Worm (Caenorhabditis elegans) whole organism, late embryonic: Measurements from ENCODE around the gene lbp-9.

Experiments used
- C08G9.2 ChIP-seq: sonication (generic microtip); optimal IDR thresholded peaks from 2 replicates; lab custom pipeline; 2016; ENCODE audit warnings: mild to moderate bottlenecking, missing genetic modification characterization, moderate library complexity, missing compliant biosample characterization
- K09A11.1 ChIP-seq: sonication (generic microtip); optimal IDR thresholded peaks from 2 replicates; lab custom pipeline; 2017; ENCODE audit warnings: antibody characterized with exemption, mild to moderate bottlenecking, missing genetic modification characterization, missing compliant biosample characterization; ENCODE audit not compliant: insufficient read depth
- Y22D7AL.16 ChIP-seq: sonication (generic microtip); optimal IDR thresholded peaks from 2 replicates; lab custom pipeline; 2016; ENCODE audit warnings: missing genetic modification characterization, missing compliant biosample characterization
- ama-1 ChIP-seq: fragments of 150-350 bp; optimal IDR thresholded peaks from 2 replicates; lab custom pipeline; 2014
- ceh-14 ChIP-seq: sonication (generic microtip); optimal IDR thresholded peaks from 2 replicates; lab custom pipeline; 2016; ENCODE audit warnings: missing genotype, missing genetic modification characterization, missing compliant biosample characterization
- ceh-19 ChIP-seq: fragments of 200-800 bp; sonication (Bioruptor generic); optimal IDR thresholded peaks from 2 replicates; lab custom pipeline; 2018; ENCODE audit warnings: mild to moderate bottlenecking, missing genetic modification characterization, missing compliant biosample characterization
- ceh-2 ChIP-seq: sonication (generic microtip); optimal IDR thresholded peaks from 2 replicates; lab custom pipeline; 2016; ENCODE audit warnings: missing genotype, missing genetic modification characterization, missing compliant biosample characterization
- ceh-22 ChIP-seq: sonication (generic microtip); optimal IDR thresholded peaks from 2 replicates; lab custom pipeline; 2017; ENCODE audit warnings: missing biosample characterization, missing genetic modification characterization
- ceh-24 ChIP-seq: sonication (generic microtip); optimal IDR thresholded peaks from 2 replicates; lab custom pipeline; 2016; ENCODE audit warnings: mild to moderate bottlenecking, missing genetic modification characterization, missing compliant biosample characterization
- ceh-31 ChIP-seq: sonication (generic microtip); optimal IDR thresholded peaks from 2 replicates; lab custom pipeline; 2016; ENCODE audit warnings: missing genetic modification characterization, missing compliant biosample characterization
- ceh-48 ChIP-seq: sonication (generic microtip); optimal IDR thresholded peaks from 2 replicates; lab custom pipeline; 2016; ENCODE audit warnings: missing genetic modification characterization, inconsistent platforms, missing compliant biosample characterization
- ceh-9 ChIP-seq: sonication (generic microtip); optimal IDR thresholded peaks from 2 replicates; lab custom pipeline; 2016; ENCODE audit warnings: mild to moderate bottlenecking, missing genetic modification characterization, inconsistent platforms, missing compliant biosample characterization
- dmd-4 ChIP-seq: sonication (generic microtip); optimal IDR thresholded peaks from 2 replicates; lab custom pipeline; 2016; ENCODE audit warnings: borderline replicate concordance, missing genetic modification characterization, missing compliant biosample characterization
- dve-1 ChIP-seq: sonication (generic microtip); optimal IDR thresholded peaks from 2 replicates; lab custom pipeline; 2017; ENCODE audit warnings: antibody characterized with exemption, mild to moderate bottlenecking, missing genetic modification characterization, missing compliant biosample characterization
- eyg-1 ChIP-seq: sonication (generic microtip); optimal IDR thresholded peaks from 2 replicates; lab custom pipeline; 2016; ENCODE audit warnings: missing genotype, missing genetic modification characterization, missing compliant biosample characterization
- fax-1 ChIP-seq: sonication (generic microtip); optimal IDR thresholded peaks from 2 replicates; lab custom pipeline; 2016; ENCODE audit warnings: missing genotype, missing genetic modification characterization, missing compliant biosample characterization
- fkh-10 ChIP-seq: fragments of 150-350 bp; optimal IDR thresholded peaks from 2 replicates; lab custom pipeline; 2014; ENCODE audit warnings: missing biosample characterization, missing genetic modification reagents, missing genetic modification characterization
- gmeb-2 ChIP-seq: sonication (generic microtip); optimal IDR thresholded peaks from 2 replicates; lab custom pipeline; 2016; ENCODE audit warnings: missing genetic modification characterization, inconsistent platforms, missing compliant biosample characterization
- hlh-30 ChIP-seq: sonication (generic microtip); optimal IDR thresholded peaks from 2 replicates; lab custom pipeline; 2017; ENCODE audit warnings: antibody characterized with exemption, missing genetic modification characterization, missing compliant biosample characterization; ENCODE audit not compliant: insufficient read depth
- hlh-8 ChIP-seq: sonication (generic microtip); optimal IDR thresholded peaks from 2 replicates; lab custom pipeline; 2016; ENCODE audit warnings: missing genotype, missing genetic modification characterization, missing compliant biosample characterization
- lin-11 ChIP-seq: fragments of 200-800 bp; sonication (Bioruptor generic); optimal IDR thresholded peaks from 2 replicates; lab custom pipeline; 2018; ENCODE audit warnings: mild to moderate bottlenecking, missing genetic modification characterization, missing compliant biosample characterization
- mec-3 ChIP-seq: sonication (generic microtip); optimal IDR thresholded peaks from 2 replicates; lab custom pipeline; 2016; ENCODE audit warnings: borderline replicate concordance, missing genetic modification characterization, missing compliant biosample characterization
- odd-2 ChIP-seq: sonication (generic microtip); optimal IDR thresholded peaks from 2 replicates; lab custom pipeline; 2017; ENCODE audit warnings: antibody characterized with exemption, mild to moderate bottlenecking, missing genetic modification characterization, missing compliant biosample characterization
- pax-1 ChIP-seq: fragments of 150-350 bp; optimal IDR thresholded peaks from 2 replicates; lab custom pipeline; 2014; ENCODE audit warnings: missing biosample characterization, missing genetic modification characterization
- pha-2 ChIP-seq: sonication (generic microtip); optimal IDR thresholded peaks from 2 replicates; lab custom pipeline; 2017; ENCODE audit warnings: mild to moderate bottlenecking, missing genetic modification characterization, missing compliant biosample characterization
- pha-4 ChIP-seq: fragments of 150-350 bp; optimal IDR thresholded peaks from 2 replicates; lab custom pipeline; 2018; ENCODE audit warnings: missing biosample characterization, missing genetic modification reagents, missing genetic modification characterization
- pros-1 ChIP-seq: fragments of 150-350 bp; optimal IDR thresholded peaks from 2 replicates; lab custom pipeline; 2014; ENCODE audit warnings: missing biosample characterization, missing genetic modification reagents, missing genetic modification characterization
- ref-2 ChIP-seq: sonication (generic microtip); optimal IDR thresholded peaks from 2 replicates; lab custom pipeline; 2016; ENCODE audit warnings: missing genetic modification characterization, missing compliant biosample characterization
- tbx-2 ChIP-seq: sonication (generic microtip); optimal IDR thresholded peaks from 2 replicates; lab custom pipeline; 2016; ENCODE audit warnings: missing genetic modification characterization, missing compliant biosample characterization
- tbx-7 ChIP-seq: sonication (generic microtip); optimal IDR thresholded peaks from 2 replicates; lab custom pipeline; 2016; ENCODE audit warnings: missing genotype, missing genetic modification characterization, missing compliant biosample characterization
- unc-3 ChIP-seq, 2 experiments: fragments of 200-800 bp in 1 of 2; sonication (Bioruptor generic) in 1 of 2; sonication (generic microtip) in 1 of 2; conservative IDR thresholded peaks in 1 of 2; optimal IDR thresholded peaks in 1 of 2; 2 replicates each; pipeline versions ENCODE4 v1.3.6 to Lab custom; 2016 to 2022; ENCODE audit warnings: missing compliant biosample characterization in 2 of 2, missing genetic modification characterization in 2 of 2, missing genetic modification reagents in 1 of 2
- unc-42 ChIP-seq: sonication (generic microtip); optimal IDR thresholded peaks from 2 replicates; lab custom pipeline; 2016; ENCODE audit warnings: missing genotype, missing genetic modification characterization, missing compliant biosample characterization
- unc-86 ChIP-seq: sonication (generic microtip); optimal IDR thresholded peaks from 2 replicates; lab custom pipeline; 2016; ENCODE audit warnings: missing genetic modification characterization, missing compliant biosample characterization
- zip-5 ChIP-seq: sonication (generic microtip); optimal IDR thresholded peaks from 2 replicates; lab custom pipeline; 2016; ENCODE audit warnings: missing genetic modification characterization, missing compliant biosample characterization

Gene lbp-9

DNA sequence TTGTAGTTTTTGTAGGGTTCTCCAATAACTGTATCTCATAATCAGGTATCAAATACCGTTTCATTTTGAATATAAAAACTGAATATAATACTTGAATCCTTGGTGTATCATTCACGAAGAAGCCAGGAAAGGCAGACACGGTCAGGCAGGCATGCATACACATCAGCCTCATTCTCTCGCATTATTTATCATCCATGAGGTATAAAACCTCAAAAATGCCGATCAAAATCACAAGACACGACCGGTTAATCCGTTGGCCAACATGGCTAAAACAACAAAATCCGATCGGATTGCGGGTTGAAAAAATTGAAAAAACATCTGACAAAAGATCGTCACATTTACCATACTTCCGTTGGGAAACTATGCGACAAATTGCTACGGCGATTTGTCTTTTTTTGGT lies 45.9 kb upstream of the lbp-9 start, which contains the start of gene F59A7.5:
Gene F59A7.5, plus strand, starts transcription at position 301 of the 400 bp plus-strand sequence.
- no peak for TF ChIP-seq unc-42 (tag; lab: Kevin White, UChicago)
- no peak for TF ChIP-seq ceh-19 (GFP tag; lab: Kevin White, UChicago)
- TF ChIP-seq Y22D7AL.16 = no peak
- no peak for TF ChIP-seq gmeb-2
- TF ChIP-seq ceh-24 (tag; lab: Kevin White, UChicago) = no peak
- no peak for TF ChIP-seq eyg-1
- TF ChIP-seq unc-3 (GFP tag; conservative IDR thresholded peaks at IDR 0.05; lab: Robert Waterston, UW) = no peak
- no peak for TF ChIP-seq unc-3 (tag; optimal IDR thresholded peaks at IDR 0.05; lab: Kevin White, UChicago)
- no peak for TF ChIP-seq fkh-10
- TF ChIP-seq pha-4 = no peak
- TF ChIP-seq ceh-14 = no peak

DNA sequence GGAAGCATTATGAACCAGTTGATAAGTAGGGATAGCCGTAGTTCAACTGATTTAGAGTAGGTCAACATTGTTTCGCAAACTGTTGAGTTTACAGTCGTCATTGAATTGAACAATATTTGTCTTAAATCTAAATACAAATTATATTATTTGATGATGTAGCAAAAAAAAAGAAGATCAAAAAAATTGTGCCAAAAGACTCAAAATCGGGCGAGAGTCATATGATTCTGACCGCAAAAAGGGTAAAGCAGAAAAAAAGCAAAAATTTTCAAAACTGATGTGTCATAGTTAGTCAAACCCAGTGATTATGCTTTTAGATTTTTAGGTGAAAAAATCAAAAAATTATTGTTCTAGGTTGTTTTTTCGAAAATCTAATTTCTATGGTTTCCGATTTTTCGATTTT lies 40.5 kb upstream of the lbp-9 start, which contains the start of gene srab-13:
Gene srab-13, minus strand, starts transcription at position 101 of the 400 bp plus-strand sequence.
- TF ChIP-seq ceh-31 (tag; lab: Kevin White, UChicago) (no peak), hlh-30 (no peak), unc-42 (tag; lab: Kevin White, UChicago) (no peak), tbx-7 (tag; lab: Kevin White, UChicago) (no peak), ceh-14 (no peak), ceh-22 (tag; lab: Kevin White, UChicago) (no peak)

DNA sequence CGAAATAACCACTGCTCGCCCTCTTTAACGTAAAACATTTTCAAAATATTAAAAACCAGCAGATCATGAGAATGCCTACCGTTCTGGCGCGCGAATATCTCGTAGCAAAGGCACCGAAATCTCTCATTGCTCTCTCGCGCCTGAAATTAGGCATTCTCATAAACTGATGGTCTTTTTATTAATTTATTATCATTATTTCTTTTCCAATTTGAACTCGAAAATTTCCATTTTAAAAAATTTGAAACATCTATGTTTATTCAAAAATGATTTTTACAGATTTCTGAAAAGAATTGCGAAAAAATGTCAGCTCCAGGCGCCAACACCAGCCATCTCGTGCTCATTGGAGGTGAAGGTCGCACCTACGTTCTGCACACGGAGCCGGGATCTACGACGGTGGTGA lies 38.4 kb upstream of the lbp-9 start, which contains the start of gene F59A7.12:
Gene F59A7.12, plus strand, starts transcription at position 301 of the 400 bp plus-strand sequence.
- no peak for TF ChIP-seq Y22D7AL.16
- no peak for TF ChIP-seq lin-11 (tag; lab: Kevin White, UChicago)
- no peak for TF ChIP-seq hlh-8
- no peak for TF ChIP-seq ama-1 (lab: Kevin White, UChicago)
- TF ChIP-seq tbx-2 (tag; lab: Kevin White, UChicago) = no peak
- TF ChIP-seq pros-1 (tag; lab: Kevin White, UChicago) = no peak

DNA sequence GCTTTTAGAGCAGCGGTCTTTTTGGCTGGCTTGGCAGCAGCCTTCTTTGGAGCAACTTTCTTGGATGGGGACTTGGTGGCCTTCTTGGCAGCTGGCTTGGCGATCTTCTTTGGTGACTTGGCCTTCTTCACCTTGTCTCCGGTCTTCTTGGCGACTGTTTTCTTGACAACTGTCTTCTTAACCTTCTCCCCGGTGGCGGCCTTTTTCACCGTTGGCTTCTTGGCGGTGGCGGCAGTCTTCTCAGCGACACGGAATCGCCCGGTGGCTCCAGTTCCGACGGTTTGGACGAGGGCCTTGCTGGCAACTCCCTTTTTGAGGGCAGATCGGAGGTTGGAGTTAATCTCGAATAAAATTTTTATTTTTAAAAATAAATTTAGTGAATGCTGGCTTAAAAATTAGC lies 37.6 kb upstream of the lbp-9 start:
- TF ChIP-seq pha-4 (no peak), dmd-4 (tag; lab: Kevin White, UChicago) (no peak)

DNA sequence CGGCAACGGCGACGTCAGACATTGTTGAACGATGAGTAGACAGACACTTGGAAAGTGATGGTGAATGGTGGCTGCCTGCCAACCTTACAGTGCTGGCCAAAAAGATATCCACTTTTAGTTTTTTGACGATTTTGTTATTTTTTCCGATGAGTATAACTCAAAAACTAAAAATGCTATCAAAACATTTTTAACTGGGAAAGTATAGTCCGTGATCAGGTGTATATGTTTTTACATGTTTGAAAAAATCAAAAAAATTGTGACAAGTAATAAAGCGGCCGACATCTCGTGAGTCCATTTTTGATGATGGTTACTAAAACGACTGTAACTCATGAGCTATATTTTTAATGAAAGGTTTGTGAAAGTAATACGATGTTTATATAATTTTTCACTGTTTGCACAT lies 36.8 kb upstream of the lbp-9 start, which contains the start of gene hil-6:
Gene hil-6, minus strand, starts transcription at position 101 of the 400 bp plus-strand sequence.
- TF ChIP-seq unc-86 (tag; lab: Kevin White, UChicago) (no peak), ceh-24 (tag; lab: Kevin White, UChicago) (no peak), zip-5 (tag; lab: Kevin White, UChicago) (no peak), ceh-2 (tag; lab: Kevin White, UChicago) (no peak), mec-3 (tag; lab: Kevin White, UChicago) (no peak), ceh-9 (tag; lab: Kevin White, UChicago) (no peak), gmeb-2 (no peak), ceh-31 (tag; lab: Kevin White, UChicago) (no peak), K09A11.1 (no peak), fax-1 (no peak), lin-11 (tag; lab: Kevin White, UChicago) (no peak), dve-1 (tag; lab: Kevin White, UChicago) (no peak), pax-1 (tag; lab: Kevin White, UChicago) (no peak), odd-2 (tag; lab: Kevin White, UChicago) (no peak), C08G9.2 (tag; lab: Kevin White, UChicago) (no peak), pha-2 (no peak), Y22D7AL.16 (no peak), ceh-48 (tag; lab: Kevin White, UChicago) (no peak), ceh-22 (tag; lab: Kevin White, UChicago) (no peak), ref-2 (tag; lab: Kevin White, UChicago) (no peak)
- TF ChIP-seq, all 69 proteins: peak for 0
